Fruit fly (Drosophila melanogaster) whole organism, adult: ENCODE data around the gene CtBP.

ENCODE experiments used
- CG11617 ChIP-seq: fragments of 200-800 bp; sonication (Bioruptor generic); optimal IDR thresholded peaks from 2 replicates; lab custom pipeline; 2017; ENCODE audit warnings: mild to moderate bottlenecking, missing biosample characterization, missing genetic modification reagents, missing genetic modification characterization
- CG12768 ChIP-seq: fragments of 200-800 bp; sonication (Bioruptor generic); optimal IDR thresholded peaks from 2 replicates; lab custom pipeline; 2017; ENCODE audit warnings: missing biosample characterization, missing genetic modification characterization, mild to moderate bottlenecking, moderate library complexity, missing genetic modification reagents
- CG33017 ChIP-seq: fragments of 200-800 bp; sonication (Bioruptor generic); optimal IDR thresholded peaks from 2 replicates; lab custom pipeline; 2018; ENCODE audit warnings: missing biosample characterization, mild to moderate bottlenecking, missing genetic modification characterization, moderate library complexity
- CG5204 ChIP-seq: fragments of 200-800 bp; sonication (Bioruptor generic); optimal IDR thresholded peaks from 2 replicates; lab custom pipeline; 2016; ENCODE audit warnings: missing biosample characterization, missing genetic modification characterization
- CG7045 ChIP-seq: fragments of 200-800 bp; sonication (Bioruptor generic); optimal IDR thresholded peaks from 2 replicates; lab custom pipeline; 2017; ENCODE audit warnings: missing biosample characterization, mild to moderate bottlenecking, missing genetic modification characterization
- Clk ChIP-seq: fragments of 200-800 bp; sonication (Bioruptor generic); optimal IDR thresholded peaks from 2 replicates; lab custom pipeline; 2017; ENCODE audit warnings: missing biosample characterization, missing genetic modification characterization
- Mnt ChIP-seq: fragments of 200-800 bp; sonication (Bioruptor generic); optimal IDR thresholded peaks from 2 replicates; lab custom pipeline; 2016; ENCODE audit warnings: missing biosample characterization, mild to moderate bottlenecking, missing genetic modification characterization
- cic ChIP-seq: fragments of 200-800 bp; sonication (Bioruptor generic); optimal IDR thresholded peaks from 2 replicates; lab custom pipeline; 2017; ENCODE audit warnings: missing biosample characterization, mild to moderate bottlenecking, missing genetic modification characterization, moderate library complexity
- kay ChIP-seq: fragments of 200-800 bp; sonication (Bioruptor generic); peaks from one replicate; lab custom pipeline; 2016; ENCODE audit warnings: missing biosample characterization, missing genetic modification characterization, borderline replicate concordance
- tj ChIP-seq: fragments of 200-800 bp; sonication (Bioruptor generic); optimal IDR thresholded peaks from 3 replicates; lab custom pipeline; 2017; ENCODE audit warnings: missing biosample characterization, mild to moderate bottlenecking, missing genetic modification characterization, moderate library complexity

dm6 chr3R:13042258-13043032 is 31.0 kb downstream of the CtBP start, which contains the start of gene snk:
- no peak for TF ChIP-seq CG33017 (tag; lab: Kevin White, UChicago)
- TF ChIP-seq Mnt (GFP tag; lab: Kevin White, UChicago) = no peak
- TF ChIP-seq CG12768 = no peak
- TF ChIP-seq kay = no peak
- TF ChIP-seq Clk (GFP tag; lab: Kevin White, UChicago) = no peak
- no peak for TF ChIP-seq CG5204
- TF ChIP-seq tj (GFP tag; lab: Kevin White, UChicago) = no peak
- TF ChIP-seq CG7045 (GFP tag; lab: Kevin White, UChicago) = no peak
- TF ChIP-seq CG11617 = no peak
- TF ChIP-seq cic = no peak
